Worm (Caenorhabditis elegans): ENCODE measurements around the gene mtrf-1L.

DNA sequence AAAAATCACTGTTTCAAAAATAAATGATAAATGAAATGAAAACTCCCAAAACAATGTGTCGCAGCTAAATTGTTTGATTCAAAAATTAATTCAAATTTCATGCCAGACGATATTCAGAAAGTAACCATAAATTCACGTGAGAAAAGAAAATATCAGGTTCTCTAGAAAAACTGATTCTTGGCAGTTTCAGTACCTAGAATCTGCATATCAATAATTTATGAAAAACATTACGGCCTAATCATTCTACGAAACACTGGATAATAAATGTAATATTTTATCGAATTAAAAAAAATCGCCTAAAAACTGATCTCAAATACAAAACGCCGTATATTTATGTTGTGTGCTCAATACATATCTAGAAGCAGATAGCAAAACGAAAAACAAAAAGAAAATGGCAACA lies 13.9 kb downstream of the mtrf-1L start:
- TF ChIP-seq him-1 (tag; optimal IDR thresholded peaks at IDR 0.05) (no peak), dao-5 (tag; optimal IDR thresholded peaks at IDR 0.05) (no peak), W03F9.2 (tag; optimal IDR thresholded peaks at IDR 0.05) (no peak)

All from whole organism, L4/young adult.